Fruit fly (Drosophila melanogaster) S2 (cell line): ENCODE results near the gene TP53INP.

Experiments used
- CG8478 ChIP-seq: fragments of >200 bp; optimal IDR thresholded peaks from 2 replicates; lab custom pipeline; 2018
- CTCF ChIP-seq, 2 experiments: fragments of >200 bp; optimal IDR thresholded peaks; 2 replicates each; lab custom pipeline; 2018

TP53INP gene

DNA sequence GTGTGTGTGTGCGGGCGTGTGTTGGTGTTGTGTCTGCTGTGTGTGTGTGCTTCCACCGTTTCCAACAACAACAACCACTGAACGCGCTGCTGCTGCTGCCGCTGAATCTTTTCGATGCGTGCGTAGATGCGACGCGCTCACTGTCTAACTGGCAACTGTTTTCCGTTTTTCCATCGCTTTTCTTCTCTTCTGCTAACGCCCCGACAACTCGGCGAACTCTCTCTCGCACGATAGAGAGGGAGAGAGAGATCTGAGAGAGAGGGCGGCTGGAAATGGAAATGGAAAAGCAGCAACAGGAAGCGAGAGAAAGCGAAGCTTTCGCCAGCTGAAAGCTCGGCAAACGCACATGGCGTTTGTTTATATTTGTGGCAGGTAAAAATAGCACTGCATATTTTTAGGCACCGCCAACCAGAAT, 26.5 kb upstream of the TP53INP start, which contains the start of gene DopEcR:
Gene DopEcR, minus strand, starts transcription at position 157 of the 415 bp plus-strand sequence.
- TF ChIP-seq CG8478 (lab: Kevin White, UChicago) (no peak), CTCF (optimal IDR thresholded peaks at IDR 0.05; lab: Kevin White, UChicago) (no peak)

DNA sequence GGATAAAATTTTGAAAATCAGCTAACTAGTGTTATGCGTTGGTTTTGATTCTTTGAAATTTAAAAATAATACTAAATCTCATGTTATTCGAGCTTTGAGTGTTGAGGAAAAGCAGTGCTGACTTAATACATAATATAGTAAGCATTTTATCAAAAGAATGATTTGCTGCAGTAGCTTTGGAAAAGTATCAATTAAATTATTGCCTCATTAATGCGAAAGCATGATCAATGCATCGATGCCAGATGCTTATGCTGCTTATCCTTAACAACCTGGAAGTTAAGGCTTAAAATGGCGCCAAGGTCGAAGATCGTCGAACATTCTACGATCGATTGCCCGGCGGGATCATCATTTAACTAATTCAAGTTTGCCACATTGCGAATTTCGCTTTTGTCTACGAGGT, 25.2 kb upstream of the TP53INP start, which contains the start of gene CG32240:
Gene CG32240, minus strand, starts transcription at position 101 of the 400 bp plus-strand sequence.
- TF ChIP-seq CG8478 (lab: Kevin White, UChicago) (no peak), CTCF (optimal IDR thresholded peaks at IDR 0.05; lab: Kevin White, UChicago) (no peak)

DNA sequence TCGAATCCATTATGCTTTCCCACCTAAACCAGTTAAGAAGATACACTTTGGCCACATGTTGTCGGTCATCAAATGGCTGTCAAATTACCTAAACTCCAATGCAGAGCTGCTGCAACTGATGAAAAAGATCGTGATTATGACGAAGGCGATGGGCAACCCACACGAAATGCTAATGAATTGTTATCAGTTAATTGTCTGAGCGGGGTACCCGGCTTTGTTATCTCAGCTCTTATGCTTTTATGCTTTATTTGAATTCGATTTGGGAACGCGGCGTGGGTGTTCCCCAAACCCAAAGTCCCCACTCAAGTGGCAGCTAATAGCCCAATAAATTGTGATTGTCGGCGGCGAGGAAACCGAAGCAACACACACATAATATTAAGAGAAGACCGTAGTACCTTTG, 24.2 kb upstream of the TP53INP start:
- TF ChIP-seq CTCF (optimal IDR thresholded peaks at IDR 0.05; lab: Kevin White, UChicago) (no peak), CG8478 (lab: Kevin White, UChicago) (no peak)

DNA sequence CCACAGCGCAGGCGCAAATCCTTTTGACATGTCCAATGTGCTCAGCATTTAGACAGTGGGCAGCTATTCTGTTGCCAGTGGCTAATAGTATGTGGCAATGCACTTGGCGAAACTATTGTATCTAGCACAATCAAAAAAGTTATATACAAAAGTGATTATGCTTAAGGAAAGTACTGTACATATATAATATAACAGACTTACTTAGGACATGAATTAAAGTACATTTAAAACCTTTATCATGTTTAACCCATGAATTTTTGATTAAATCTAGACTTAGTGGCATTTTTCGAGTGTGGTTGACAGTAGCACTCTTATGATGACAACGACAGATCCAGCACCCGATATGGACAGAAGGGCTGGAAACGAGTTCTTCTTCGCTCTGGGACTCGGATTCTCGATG, 23.6 kb upstream of the TP53INP start:
- TF ChIP-seq CTCF (optimal IDR thresholded peaks at IDR 0.05; lab: Kevin White, UChicago) (no peak), CG8478 (lab: Kevin White, UChicago) (no peak)

DNA sequence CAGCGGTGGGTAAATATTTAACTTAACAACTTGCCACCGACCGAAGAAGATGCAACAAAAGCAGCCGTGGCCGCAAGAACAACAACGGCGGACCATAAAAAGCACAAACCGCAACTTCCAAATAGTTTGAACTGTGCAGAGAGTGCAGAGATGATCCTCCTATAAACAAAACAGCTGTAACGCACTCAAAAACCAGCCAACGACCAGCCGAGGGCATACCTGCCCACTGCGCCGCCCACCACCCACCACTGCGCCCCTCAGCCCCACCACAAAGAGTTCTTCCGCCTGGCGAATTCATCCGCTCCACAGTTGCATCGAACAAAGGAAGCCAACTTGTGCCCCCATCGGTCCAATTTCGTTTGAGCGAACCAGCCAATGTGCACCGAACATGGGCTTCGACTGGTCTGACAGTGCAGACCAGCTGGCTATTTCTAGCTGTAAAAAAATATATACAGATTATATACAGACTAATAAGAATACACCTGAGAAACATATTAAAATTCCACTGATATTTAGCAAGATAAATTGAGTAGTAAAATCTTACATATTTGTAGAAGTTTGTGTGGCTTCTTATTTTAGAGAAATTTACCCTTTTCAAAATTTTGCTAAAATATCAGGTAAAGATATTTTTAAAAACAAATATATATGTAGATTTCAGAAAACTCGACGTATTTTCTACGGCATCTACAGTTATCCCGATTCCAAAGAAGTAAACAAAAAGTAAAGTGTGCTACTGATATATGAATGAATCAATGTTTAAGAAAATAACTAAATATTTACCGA, 23.0 kb upstream of the TP53INP start:
- TF ChIP-seq CTCF (optimal IDR thresholded peaks at IDR 0.05; lab: Kevin White, UChicago), result no peak
- no peak for TF ChIP-seq CG8478 (lab: Kevin White, UChicago)

DNA sequence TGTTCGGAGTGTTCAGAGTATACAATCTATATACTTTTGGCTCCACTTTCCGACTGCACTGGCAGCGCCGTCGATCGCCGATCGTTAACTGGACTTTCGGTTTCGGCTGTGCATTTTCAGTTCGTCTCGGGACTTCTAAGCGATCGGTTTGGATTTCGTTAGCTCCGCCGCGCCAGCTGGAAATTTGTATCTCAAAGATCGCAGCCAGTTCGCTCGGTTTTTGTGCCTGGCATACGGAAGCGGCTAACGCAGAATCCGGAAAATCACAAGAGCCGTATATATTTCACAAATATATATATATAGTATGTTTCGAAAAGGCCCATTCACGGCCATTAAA, 22.4 kb upstream of the TP53INP start, which contains the start of gene slow:
Gene slow, plus strand, starts transcription at position 117 of the 337 bp plus-strand sequence.
- TF ChIP-seq CG8478 (lab: Kevin White, UChicago), result no peak
- no peak for TF ChIP-seq CTCF (optimal IDR thresholded peaks at IDR 0.05; lab: Kevin White, UChicago)

DNA sequence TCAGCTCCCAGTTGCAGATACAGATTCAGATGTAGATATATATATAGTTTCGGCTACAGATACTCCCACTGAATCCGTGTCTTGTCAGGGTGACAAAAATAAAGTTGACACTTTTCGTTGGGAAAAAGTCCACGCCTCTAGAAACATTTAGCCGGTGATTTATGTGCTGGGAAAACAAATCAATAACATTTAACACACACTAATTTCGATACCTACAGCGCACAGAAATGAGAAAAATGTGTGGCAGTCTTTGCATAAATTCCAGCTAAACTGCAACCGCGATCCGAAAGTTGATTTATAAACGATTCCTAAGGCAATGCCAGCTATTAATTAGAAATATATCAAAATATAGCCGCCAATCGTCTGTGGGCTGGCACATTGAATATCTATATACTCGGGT, 18.5 kb upstream of the TP53INP start:
- TF ChIP-seq CG8478 (lab: Kevin White, UChicago) (no peak), CTCF (optimal IDR thresholded peaks at IDR 0.05; lab: Kevin White, UChicago) (no peak)

DNA sequence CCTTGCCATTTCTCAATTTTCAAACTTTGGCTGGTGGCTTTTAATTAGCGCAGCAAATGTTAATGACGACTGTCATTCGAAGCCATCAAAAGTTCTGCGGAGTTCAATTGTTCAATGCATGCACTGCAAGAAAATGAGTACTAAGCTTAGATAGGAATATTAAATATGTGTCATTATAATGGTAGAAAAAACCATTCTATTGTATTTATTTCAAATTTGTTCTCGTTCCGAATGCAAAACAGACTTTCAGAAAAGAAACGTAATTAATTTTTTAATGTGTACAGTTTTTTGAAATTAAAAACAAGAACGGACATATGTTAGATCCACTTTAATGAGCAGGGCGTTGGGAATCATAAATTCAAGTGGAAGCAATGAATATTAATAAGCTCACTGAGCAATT, 17.6 kb upstream of the TP53INP start:
- TF ChIP-seq CTCF (optimal IDR thresholded peaks at IDR 0.05; lab: Kevin White, UChicago) (no peak), CG8478 (lab: Kevin White, UChicago) (no peak)

DNA sequence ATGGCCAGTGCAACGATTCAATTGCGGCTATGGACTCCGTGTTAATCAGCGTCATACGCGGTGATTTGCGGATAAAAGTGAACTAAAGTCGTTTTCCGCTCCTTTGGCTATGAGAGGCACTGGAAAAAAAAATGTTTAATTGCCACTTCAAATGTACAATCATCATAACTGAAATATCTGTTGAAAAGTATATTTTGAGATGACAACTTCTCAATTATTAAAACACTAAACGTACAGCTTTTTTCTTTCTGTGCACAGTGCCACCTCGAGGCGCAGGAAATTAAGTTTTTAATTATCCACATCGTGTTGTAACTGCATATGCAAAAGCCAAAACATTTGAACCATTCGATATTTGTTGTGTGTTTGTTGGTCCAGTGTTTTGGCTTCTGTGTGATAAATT, 13.9 kb upstream of the TP53INP start:
- no peak for TF ChIP-seq CTCF (optimal IDR thresholded peaks at IDR 0.05; lab: Kevin White, UChicago)
- no peak for TF ChIP-seq CG8478 (lab: Kevin White, UChicago)

DNA sequence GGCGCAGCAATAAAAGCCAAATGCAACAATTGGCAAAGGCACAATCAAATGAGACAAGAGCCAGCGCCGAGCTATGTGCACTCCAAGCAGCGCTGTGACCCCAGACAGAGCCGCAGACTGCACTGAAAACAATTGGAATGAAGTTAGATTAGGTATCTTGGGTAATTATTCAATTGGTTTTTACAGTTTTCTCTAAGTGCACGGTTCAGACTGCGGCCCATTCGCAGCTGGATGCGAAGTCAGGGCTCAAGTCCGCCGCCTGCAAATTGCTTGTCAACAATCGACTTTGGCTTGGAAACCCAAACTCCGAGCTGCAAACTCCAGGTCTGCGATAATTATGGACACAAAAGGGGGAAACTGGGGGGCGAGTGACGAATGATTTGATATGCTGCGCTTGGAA, 13.1 kb upstream of the TP53INP start:
- TF ChIP-seq CTCF (optimal IDR thresholded peaks at IDR 0.05; lab: Kevin White, UChicago), result no peak
- no peak for TF ChIP-seq CG8478 (lab: Kevin White, UChicago)

DNA sequence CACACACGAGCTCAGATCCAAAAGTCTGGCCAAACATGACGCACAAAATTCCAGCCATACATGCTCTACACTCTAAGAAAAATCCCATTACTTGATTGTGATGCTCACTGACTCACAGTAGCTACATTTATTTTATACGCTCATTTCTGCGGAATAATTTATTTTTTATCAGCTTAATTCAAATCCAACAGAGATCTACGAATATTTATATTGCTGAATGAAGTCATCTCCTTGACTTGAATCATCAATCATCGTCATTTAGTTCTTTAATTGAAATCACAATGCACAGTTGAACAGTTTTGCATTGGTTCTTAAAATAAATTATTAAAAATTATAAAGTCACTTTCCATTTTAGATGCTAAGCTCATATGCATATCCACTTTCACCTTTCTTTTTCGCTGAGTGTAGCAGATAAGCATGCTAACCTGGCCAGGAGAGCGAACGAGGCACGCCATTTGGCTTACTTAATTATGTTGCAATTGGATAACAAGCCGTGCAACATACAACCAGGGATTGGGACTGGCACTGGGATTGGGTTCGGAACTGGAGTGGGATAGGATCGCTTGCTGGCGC, 11.2 kb upstream of the TP53INP start:
- TF ChIP-seq CTCF (optimal IDR thresholded peaks at IDR 0.05; lab: Kevin White, UChicago), result no peak
- TF ChIP-seq CG8478 (lab: Kevin White, UChicago), result no peak

DNA sequence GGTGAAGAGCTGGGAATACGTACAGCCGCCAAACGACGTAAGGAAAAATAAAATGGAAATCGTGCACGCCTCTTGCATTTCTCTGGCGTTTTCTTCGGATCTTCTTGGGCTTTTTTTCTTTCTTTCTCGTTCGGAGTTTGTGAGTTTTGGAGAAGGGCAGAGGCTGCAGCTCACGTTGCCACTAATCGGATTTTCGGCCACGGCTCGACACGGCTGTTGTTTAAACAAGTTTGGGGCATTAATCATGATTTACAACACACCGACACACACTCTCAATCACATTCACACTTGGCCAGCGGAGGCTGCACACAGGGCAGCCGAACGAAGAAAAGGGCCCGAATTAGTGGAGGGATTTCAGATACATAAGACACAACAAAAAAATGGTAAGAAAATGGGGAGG, 10.4 kb upstream of the TP53INP start:
- TF ChIP-seq CTCF (optimal IDR thresholded peaks at IDR 0.05; lab: Kevin White, UChicago) (no peak), CG8478 (lab: Kevin White, UChicago) (no peak)

DNA sequence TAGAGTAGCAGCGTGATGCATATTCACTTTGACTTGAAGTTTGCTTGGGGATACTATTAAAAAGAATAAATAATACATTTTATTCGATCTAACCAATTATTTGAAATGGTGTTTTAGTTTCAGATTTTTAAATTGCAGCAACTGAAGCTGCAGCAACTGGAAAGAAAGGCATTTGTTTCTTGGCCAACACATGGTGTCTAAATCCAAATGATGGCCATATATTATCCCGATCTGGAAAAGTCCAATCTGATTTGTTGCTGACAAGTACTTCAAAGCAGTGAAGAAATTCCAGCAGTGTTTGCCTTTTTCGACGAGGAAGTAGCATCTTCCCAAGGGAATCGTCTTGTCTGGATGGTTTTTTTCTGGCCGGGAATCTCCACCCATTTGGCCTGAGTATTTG, 9.6 kb upstream of the TP53INP start:
- TF ChIP-seq CTCF (optimal IDR thresholded peaks at IDR 0.05; lab: Kevin White, UChicago) (no peak), CG8478 (lab: Kevin White, UChicago) (no peak)

DNA sequence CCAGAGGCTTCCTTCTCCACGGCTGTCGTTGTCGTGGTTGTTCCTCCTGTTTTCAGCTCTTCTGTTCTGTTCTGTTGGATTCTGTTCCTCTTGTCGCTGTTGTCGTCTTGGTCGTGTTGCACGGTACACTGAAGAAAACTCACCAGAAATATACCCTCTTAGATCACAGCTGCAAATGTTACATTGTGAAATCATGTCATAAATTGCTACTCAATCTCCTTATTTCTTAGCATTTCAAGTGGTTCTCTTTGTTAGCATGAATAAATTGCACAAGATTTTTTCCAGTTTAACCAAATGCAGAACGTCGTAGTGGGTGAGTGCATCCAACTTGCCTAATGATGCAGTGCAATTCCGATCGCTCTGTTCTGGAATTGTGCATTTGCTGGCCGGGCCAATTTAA, 8.9 kb upstream of the TP53INP start:
- TF ChIP-seq CG8478 (lab: Kevin White, UChicago) (no peak), CTCF (optimal IDR thresholded peaks at IDR 0.05; lab: Kevin White, UChicago) (no peak)

DNA sequence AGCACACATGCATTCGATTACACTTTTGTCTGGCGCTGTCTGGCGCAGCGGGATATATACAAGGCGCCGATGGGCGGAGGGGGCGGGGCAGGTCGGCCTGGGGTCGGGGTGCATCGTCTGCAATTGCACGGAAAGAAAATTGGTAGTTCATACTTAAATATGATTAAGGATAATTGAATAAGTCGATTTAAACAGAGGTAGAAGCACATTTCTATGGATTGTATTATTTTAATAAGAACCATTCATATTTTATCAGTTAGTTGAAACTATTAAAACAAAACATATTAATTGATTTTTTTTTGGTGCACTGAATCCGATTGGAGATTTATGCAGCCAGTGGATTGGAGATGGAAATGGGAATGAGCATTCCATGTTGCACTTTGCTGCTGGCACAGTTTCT, 6.8 kb upstream of the TP53INP start:
- TF ChIP-seq CTCF (optimal IDR thresholded peaks at IDR 0.05; lab: Kevin White, UChicago) (no peak), CG8478 (lab: Kevin White, UChicago) (no peak)

DNA sequence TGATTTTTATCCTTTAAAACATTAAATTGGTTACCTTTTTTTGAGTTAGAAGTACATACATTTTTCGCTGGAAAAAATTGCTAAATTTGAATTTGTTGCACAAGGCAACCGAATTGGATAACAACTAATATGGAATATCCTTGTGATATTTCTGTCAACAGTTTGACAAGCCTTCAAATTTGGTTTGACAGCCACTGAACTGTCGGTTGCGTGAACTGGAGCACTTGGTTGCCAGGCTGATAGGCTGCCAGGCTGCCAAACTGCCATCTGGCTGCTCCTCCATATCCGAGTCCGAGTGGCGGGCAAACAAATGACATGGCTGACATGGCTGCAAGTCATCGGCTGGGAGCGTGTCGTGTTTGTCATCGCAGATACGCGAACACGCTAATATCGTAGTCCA, 5.5 kb upstream of the TP53INP start:
- TF ChIP-seq CTCF (optimal IDR thresholded peaks at IDR 0.05; lab: Kevin White, UChicago), result no peak
- no peak for TF ChIP-seq CG8478 (lab: Kevin White, UChicago)
